Fruit fly (Drosophila melanogaster) whole organism, embryonic: ENCODE measurements around the gene CG17364.

Source experiments
- ATbp ChIP-seq: fragments of 200-800 bp; sonication (Bioruptor generic); optimal IDR thresholded peaks from 2 replicates; lab custom pipeline; 2017; ENCODE audit warnings: missing biosample characterization, mild to moderate bottlenecking, missing genetic modification characterization, missing genetic modification reagents
- Adf1 ChIP-seq: fragments of 200-800 bp; sonication (Bioruptor generic); IDR thresholded peaks from 2 replicates; pipeline ENCODE4 v1.3.6; 2022; ENCODE audit warnings: missing biosample characterization, missing genetic modification characterization
- Atf6 ChIP-seq: fragments of 200-800 bp; sonication (Bioruptor generic); IDR thresholded peaks from 2 replicates; pipeline ENCODE4 v1.3.6; 2022; ENCODE audit warnings: missing biosample characterization, missing genetic modification characterization
- B-H1 ChIP-seq: fragments of 200-800 bp; sonication (Bioruptor generic); IDR thresholded peaks from 3 replicates; pipeline ENCODE4 v1.3.6; 2022; ENCODE audit warnings: missing biosample characterization, missing genetic modification characterization
- CG13287 ChIP-seq: fragments of 200-800 bp; sonication (Bioruptor generic); IDR thresholded peaks from 2 replicates; pipeline ENCODE4 v1.3.6; 2022; ENCODE audit warnings: missing biosample characterization, missing genetic modification characterization; ENCODE audit not compliant: partially characterized antibody
- CG14965 ChIP-seq: fragments of 200-800 bp; sonication (Bioruptor generic); optimal IDR thresholded peaks from 2 replicates; lab custom pipeline; 2016; ENCODE audit warnings: missing biosample characterization, missing genetic modification characterization, borderline replicate concordance
- CG1529 ChIP-seq: fragments of 200-800 bp; sonication (Bioruptor generic); optimal IDR thresholded peaks from 3 replicates; lab custom pipeline; 2018; ENCODE audit warnings: missing biosample characterization, missing genetic modification characterization
- CG15514 ChIP-seq: fragments of 200-800 bp; sonication (Bioruptor generic); optimal IDR thresholded peaks from 3 replicates; lab custom pipeline; 2017; ENCODE audit warnings: missing biosample characterization, missing genetic modification characterization, mild to moderate bottlenecking, moderate library complexity, missing genetic modification reagents
- CG1602 ChIP-seq: fragments of 200-800 bp; sonication (Bioruptor generic); optimal IDR thresholded peaks from 3 replicates; lab custom pipeline; 2016; ENCODE audit warnings: missing biosample characterization, missing genetic modification characterization
- CG16815 ChIP-seq: fragments of 200-800 bp; sonication (Bioruptor generic); optimal IDR thresholded peaks from 3 replicates; lab custom pipeline; 2017; ENCODE audit warnings: missing biosample characterization, mild to moderate bottlenecking, missing genetic modification characterization
- CG17186 ChIP-seq: fragments of 200-800 bp; sonication (Bioruptor generic); optimal IDR thresholded peaks from 3 replicates; lab custom pipeline; 2017; ENCODE audit warnings: missing biosample characterization, missing genetic modification reagents, missing genetic modification characterization
- CG2712 ChIP-seq: fragments of 200-800 bp; optimal IDR thresholded peaks from 3 replicates; lab custom pipeline; 2019; ENCODE audit warnings: missing biosample characterization, mild to moderate bottlenecking, missing genetic modification characterization, moderate library complexity
- CG3065 ChIP-seq: fragments of 200-800 bp; sonication (Bioruptor generic); optimal IDR thresholded peaks from 2 replicates; lab custom pipeline; 2016; ENCODE audit warnings: missing biosample characterization, missing genetic modification characterization
- CG31224 ChIP-seq: fragments of 200-800 bp; sonication (Bioruptor generic); IDR thresholded peaks from 2 replicates; pipeline ENCODE4 v1.3.6; 2022; ENCODE audit warnings: missing biosample characterization, missing genetic modification characterization
- CG4820 ChIP-seq: fragments of 200-800 bp; sonication (Bioruptor generic); optimal IDR thresholded peaks from 3 replicates; lab custom pipeline; 2016; ENCODE audit warnings: missing biosample characterization, missing genetic modification characterization
- CG5180 ChIP-seq: fragments of 200-800 bp; sonication (Bioruptor generic); optimal IDR thresholded peaks from 3 replicates; lab custom pipeline; 2017; ENCODE audit warnings: missing biosample characterization, missing genetic modification characterization, mild to moderate bottlenecking, moderate library complexity, missing genetic modification reagents
- CG7987 ChIP-seq: fragments of 200-800 bp; sonication (Bioruptor generic); optimal IDR thresholded peaks from 2 replicates; lab custom pipeline; 2018; ENCODE audit warnings: missing biosample characterization, mild to moderate bottlenecking, missing genetic modification characterization, moderate library complexity
- CG8924 ChIP-seq: fragments of 200-800 bp; optimal IDR thresholded peaks from 3 replicates; lab custom pipeline; 2019; ENCODE audit warnings: missing biosample characterization, mild to moderate bottlenecking, missing genetic modification characterization, moderate library complexity
- D ChIP-seq, 2 experiments: fragments of 200-800 bp in 1 of 2; fragments of >200 bp in 1 of 2; sonication (Bioruptor generic) in 1 of 2; optimal IDR thresholded peaks; 2 replicates in 1 of 2; 3 replicates in 1 of 2; lab custom pipeline; 2017; ENCODE audit warnings: mild to moderate bottlenecking in 1 of 2, missing biosample characterization in 1 of 2, missing genetic modification characterization in 1 of 2, missing genetic modification reagents in 1 of 2
- Dip3 ChIP-seq: fragments of 200-800 bp; sonication (Bioruptor generic); optimal IDR thresholded peaks from 3 replicates; lab custom pipeline; 2016; ENCODE audit warnings: missing biosample characterization, missing genetic modification characterization
- GATAe ChIP-seq: fragments of 200-800 bp; sonication (Bioruptor generic); conservative IDR thresholded peaks from 2 replicates; pipeline ENCODE4 v1.3.6; 2022; ENCODE audit warnings: missing biosample characterization, missing genetic modification characterization
- Gug ChIP-seq: fragments of 200-800 bp; sonication (Bioruptor generic); IDR thresholded peaks from 4 replicates; pipeline ENCODE4 v1.3.6; 2022; ENCODE audit warnings: missing biosample characterization, missing genetic modification characterization
- Lpt ChIP-seq: fragments of >200 bp; optimal IDR thresholded peaks from 2 replicates; lab custom pipeline; 2018; ENCODE audit warnings: missing biosample characterization, missing genetic modification characterization
- Myb ChIP-seq: fragments of 200-800 bp; sonication (Bioruptor generic); optimal IDR thresholded peaks from 2 replicates; lab custom pipeline; 2016; ENCODE audit warnings: missing biosample characterization, missing genetic modification characterization
- NFAT ChIP-seq: fragments of 200-800 bp; sonication (Bioruptor generic); IDR thresholded peaks from 2 replicates; pipeline ENCODE4 v1.3.6; 2022; ENCODE audit warnings: missing biosample characterization, missing genetic modification characterization
- Nf-YB ChIP-seq: fragments of 200-800 bp; sonication (Bioruptor generic); optimal IDR thresholded peaks from 3 replicates; lab custom pipeline; 2019; ENCODE audit warnings: missing biosample characterization, mild to moderate bottlenecking, missing genetic modification characterization, moderate library complexity
- PHDP ChIP-seq: fragments of 200-800 bp; sonication (Bioruptor generic); optimal IDR thresholded peaks from 3 replicates; lab custom pipeline; 2018; ENCODE audit warnings: missing biosample characterization, mild to moderate bottlenecking, missing genetic modification characterization, moderate library complexity
- Poxn ChIP-seq: fragments of 200-800 bp; sonication (Bioruptor generic); IDR thresholded peaks from 2 replicates; pipeline ENCODE4 v1.3.6; 2022; ENCODE audit warnings: missing biosample characterization, missing genetic modification characterization
- Sry-β ChIP-seq: fragments of 200-800 bp; sonication (Bioruptor generic); optimal IDR thresholded peaks from 2 replicates; lab custom pipeline; 2018; ENCODE audit warnings: missing biosample characterization, mild to moderate bottlenecking, missing genetic modification characterization, moderate library complexity
- Taf1 ChIP-seq: fragments of 200-800 bp; sonication (Bioruptor generic); IDR thresholded peaks from 2 replicates; pipeline ENCODE4 v1.3.6; 2022; ENCODE audit warnings: missing biosample characterization, missing genetic modification characterization
- cas ChIP-seq: fragments of 200-800 bp; sonication (Bioruptor generic); IDR thresholded peaks from 2 replicates; pipeline ENCODE4 v1.3.6; 2022; ENCODE audit warnings: missing biosample characterization, missing genetic modification characterization
- dan ChIP-seq: fragments of 200-800 bp; sonication (Bioruptor generic); IDR thresholded peaks from 2 replicates; pipeline ENCODE4 v1.3.6; 2022; ENCODE audit warnings: missing biosample characterization, missing genetic modification characterization
- dimm ChIP-seq: fragments of 200-800 bp; sonication (Bioruptor generic); IDR thresholded peaks from 2 replicates; pipeline ENCODE4 v1.3.6; 2022; ENCODE audit warnings: missing biosample characterization, missing genetic modification characterization
- fu2 ChIP-seq: fragments of 200-800 bp; sonication (Bioruptor generic); optimal IDR thresholded peaks from 2 replicates; lab custom pipeline; 2016; ENCODE audit warnings: missing biosample characterization, missing genetic modification characterization
- gsb ChIP-seq: fragments of 200-800 bp; sonication (Bioruptor generic); IDR thresholded peaks from 2 replicates; pipeline ENCODE4 v1.3.6; 2022; ENCODE audit warnings: missing biosample characterization, missing genetic modification characterization
- hkb ChIP-seq, 2 experiments: fragments of 200-800 bp in 1 of 2; fragments of >200 bp in 1 of 2; sonication (Bioruptor generic) in 1 of 2; IDR thresholded peaks in 1 of 2; optimal IDR thresholded peaks in 1 of 2; 2 replicates each; pipeline versions ENCODE4 v1.3.6 to Lab custom; 2017 to 2022; ENCODE audit warnings: missing biosample characterization in 1 of 2, missing genetic modification characterization in 1 of 2
- maf-S ChIP-seq: fragments of 200-800 bp; sonication (Bioruptor generic); optimal IDR thresholded peaks from 2 replicates; lab custom pipeline; 2016; ENCODE audit warnings: missing biosample characterization, missing genetic modification characterization
- otp ChIP-seq: fragments of 200-800 bp; sonication (Bioruptor generic); IDR thresholded peaks from 3 replicates; pipeline ENCODE4, ENCODE4 v1.3.6; 2022; ENCODE audit warnings: missing biosample characterization, missing genetic modification characterization
- rib ChIP-seq: fragments of 200-800 bp; sonication (Bioruptor generic); IDR thresholded peaks from 2 replicates; pipeline ENCODE4 v1.3.6; 2022; ENCODE audit warnings: missing biosample characterization, missing genetic modification characterization
- ro ChIP-seq: fragments of 200-800 bp; sonication (Bioruptor generic); IDR thresholded peaks from 2 replicates; pipeline ENCODE4 v1.3.6; 2022; ENCODE audit warnings: missing biosample characterization, missing genetic modification characterization
- stwl ChIP-seq: fragments of 200-800 bp; sonication (Bioruptor generic); optimal IDR thresholded peaks from 3 replicates; lab custom pipeline; 2018; ENCODE audit warnings: missing biosample characterization, mild to moderate bottlenecking, missing genetic modification characterization, moderate library complexity
- tap ChIP-seq: fragments of 200-800 bp; optimal IDR thresholded peaks from 3 replicates; lab custom pipeline; 2019; ENCODE audit warnings: missing biosample characterization, mild to moderate bottlenecking, missing genetic modification characterization, moderate library complexity
- tll ChIP-seq, 2 experiments: fragments of 200-800 bp in 1 of 2; fragments of >200 bp in 1 of 2; sonication (Bioruptor generic) in 1 of 2; optimal IDR thresholded peaks; 2 replicates each; lab custom pipeline; 2017 to 2019; ENCODE audit warnings: missing biosample characterization in 2 of 2, missing genetic modification characterization in 2 of 2, mild to moderate bottlenecking in 1 of 2, moderate library complexity in 1 of 2
- unpg ChIP-seq: fragments of 200-800 bp; sonication (Bioruptor generic); optimal IDR thresholded peaks from 3 replicates; lab custom pipeline; 2018; ENCODE audit warnings: missing biosample characterization, mild to moderate bottlenecking, missing genetic modification characterization, moderate library complexity
- vfl ChIP-seq: fragments of 200-800 bp; sonication (Bioruptor generic); optimal IDR thresholded peaks from 2 replicates; lab custom pipeline; 2016; ENCODE audit warnings: missing biosample characterization, missing genetic modification characterization
- wor ChIP-seq: fragments of 200-800 bp; sonication (Bioruptor generic); IDR thresholded peaks from 2 replicates; pipeline ENCODE4 v1.3.6; 2022; ENCODE audit warnings: missing biosample characterization, missing genetic modification characterization
- z ChIP-seq: fragments of 200-800 bp; sonication (Bioruptor generic); IDR thresholded peaks from 3 replicates; pipeline ENCODE4 v1.3.6; 2022; ENCODE audit warnings: missing biosample characterization, missing genetic modification characterization
- zfh1 ChIP-seq: fragments of 200-800 bp; sonication (Bioruptor generic); IDR thresholded peaks from 3 replicates; pipeline ENCODE4 v1.3.6; 2022; ENCODE audit warnings: missing biosample characterization, missing genetic modification characterization

Gene CG17364

dm6 chr3L:14028485-14029384, 35.5 kb upstream of the CG17364 start, which contains the start of gene Ptip (continued):
- TF ChIP-seq hkb (optimal IDR thresholded peaks at IDR 0.05; lab: Kevin White, UChicago) = no peak
- peak; percentile 67 for TF ChIP-seq hkb (GFP tag; IDR thresholded peaks at IDR 0.05; lab: Robert Waterston, UW)
- 0 out of 3 replicates have a peak, but pooled peaks have one; percentile 34 for TF ChIP-seq zfh1 (GFP tag; lab: Robert Waterston, UW)
- TF ChIP-seq PHDP (tag; lab: Kevin White, UChicago) = no peak
- TF ChIP-seq Gug = no peak; the same call in 3 of the 4 replicates
- TF ChIP-seq dan (GFP tag; lab: Robert Waterston, UW) = no peak
- peak; percentile 26; the same call in 1 of the 3 replicates for TF ChIP-seq otp
- TF ChIP-seq Sry-β (GFP tag; lab: Kevin White, UChicago) = no peak
- peak; percentile 3 for TF ChIP-seq maf-S
- no peak for TF ChIP-seq Dip3 (GFP tag; lab: Kevin White, UChicago)
- TF ChIP-seq Taf1 (GFP tag; lab: Robert Waterston, UW) = no peak
- no peak for TF ChIP-seq gsb
- TF ChIP-seq z (GFP tag; lab: Robert Waterston, UW) = no peak
- no peak for TF ChIP-seq wor (GFP tag; lab: Robert Waterston, UW)
- TF ChIP-seq CG31224 (GFP tag; lab: Robert Waterston, UW) = no peak
- TF ChIP-seq dimm (GFP tag; lab: Robert Waterston, UW) = no peak
- no peak for TF ChIP-seq CG8924 (tag; lab: Kevin White, UChicago)
- no peak for TF ChIP-seq CG14965
- peak; percentile 27 for TF ChIP-seq CG15514
- peak; percentile 95 for TF ChIP-seq CG13287 (GFP tag; lab: Robert Waterston, UW)
- TF ChIP-seq Atf6 (GFP tag; lab: Robert Waterston, UW) = no peak
- TF ChIP-seq tll (GFP tag; optimal IDR thresholded peaks at IDR 0.05; lab: Kevin White, UChicago) = peak in 1 of 2 experiments; percentile 25
- TF ChIP-seq Poxn = no peak
- no peak for TF ChIP-seq tap (tag; lab: Kevin White, UChicago)
- no peak for TF ChIP-seq Nf-YB (GFP tag; lab: Kevin White, UChicago)
- TF ChIP-seq CG4820 (GFP tag; lab: Kevin White, UChicago) = no peak
- TF ChIP-seq CG2712 = no peak
- peak; percentile 43; the same call in 1 of the 2 replicates for TF ChIP-seq GATAe
- TF ChIP-seq ro (GFP tag; lab: Robert Waterston, UW) = no peak
- TF ChIP-seq CG7987 = peak; percentile 76
- TF ChIP-seq CG1602 (GFP tag; lab: Kevin White, UChicago) = no peak
- peak; percentile 45 for TF ChIP-seq CG1529 (GFP tag; lab: Kevin White, UChicago)
- TF ChIP-seq Myb (GFP tag; lab: Kevin White, UChicago) = peak; percentile 58
- TF ChIP-seq D (optimal IDR thresholded peaks at IDR 0.05; lab: Kevin White, UChicago) = peak; percentile 40
- TF ChIP-seq D (GFP tag; optimal IDR thresholded peaks at IDR 0.05; lab: Kevin White, UChicago) = no peak
- TF ChIP-seq rib (GFP tag; lab: Robert Waterston, UW) = peak; percentile 53
- no peak for TF ChIP-seq B-H1
- no peak for TF ChIP-seq cas
- TF ChIP-seq Lpt (GFP tag; lab: Kevin White, UChicago) = no peak
- peak; percentile 66 for TF ChIP-seq NFAT
- TF ChIP-seq vfl = no peak
- TF ChIP-seq ATbp (GFP tag; lab: Kevin White, UChicago) = no peak
- TF ChIP-seq CG17186 (GFP tag; lab: Kevin White, UChicago) = peak; percentile 26
- TF ChIP-seq fu2 (GFP tag; lab: Kevin White, UChicago) = peak; percentile 7
- TF ChIP-seq stwl (tag; lab: Kevin White, UChicago) = peak; percentile 67
- no peak for TF ChIP-seq CG3065 (GFP tag; lab: Kevin White, UChicago)
- TF ChIP-seq CG5180 (GFP tag; lab: Kevin White, UChicago) = no peak
- TF ChIP-seq unpg (GFP tag; lab: Kevin White, UChicago) = no peak
- no peak for TF ChIP-seq CG16815
- peak; percentile 12 for TF ChIP-seq Adf1 (GFP tag; lab: Robert Waterston, UW)
